Worm (Caenorhabditis elegans): ENCODE data around the gene unc-36.

DNA sequence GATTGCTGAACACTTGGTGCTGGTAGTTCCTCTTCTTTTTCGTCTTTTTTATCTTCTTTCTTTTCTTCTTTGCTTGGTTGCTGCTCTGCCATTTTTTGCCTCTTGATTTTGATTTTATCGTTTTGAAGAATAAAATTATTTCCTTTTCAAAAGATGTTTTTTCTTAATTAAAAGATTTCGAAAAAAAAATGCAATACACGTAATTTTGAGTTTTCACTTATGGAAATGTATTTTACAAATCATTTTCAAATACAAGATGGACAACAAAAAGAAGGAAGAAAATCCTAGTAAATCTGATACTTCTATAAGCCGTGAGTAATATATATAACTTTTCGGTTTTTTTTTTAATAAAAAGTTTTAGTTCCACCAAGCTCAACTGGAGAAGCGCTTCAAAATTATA, 48.4 kb upstream of the unc-36 start, which contains the start of the genes C02F5.10 and C02F5.2:
- TF ChIP-seq vab-15 (tag; optimal IDR thresholded peaks at IDR 0.05) (no peak), C04F5.9 (tag; optimal IDR thresholded peaks at IDR 0.05) (no peak)
